Fruit fly (Drosophila melanogaster) whole organism, prepupa: Measurements from ENCODE around the gene CheB38a.

Source experiments
- CG11762 ChIP-seq: fragments of 200-800 bp; sonication (Bioruptor generic); optimal IDR thresholded peaks from 3 replicates; lab custom pipeline; 2016; ENCODE audit warnings: missing biosample characterization, missing genetic modification characterization; ENCODE audit not compliant: insufficient read depth
- CG16779 ChIP-seq: fragments of 200-800 bp; sonication (Bioruptor generic); optimal IDR thresholded peaks from 3 replicates; lab custom pipeline; 2017; ENCODE audit warnings: missing biosample characterization, mild to moderate bottlenecking, missing genetic modification characterization
- CG8319 ChIP-seq: fragments of 200-800 bp; sonication (Bioruptor generic); optimal IDR thresholded peaks from 3 replicates; lab custom pipeline; 2016; ENCODE audit warnings: missing biosample characterization, missing genetic modification characterization
- Lpt ChIP-seq: fragments of 200-800 bp; sonication (Bioruptor generic); optimal IDR thresholded peaks from 3 replicates; lab custom pipeline; 2016; ENCODE audit warnings: missing biosample characterization, missing genetic modification characterization
- fd85E ChIP-seq: fragments of 200-800 bp; sonication (Bioruptor generic); optimal IDR thresholded peaks from 3 replicates; lab custom pipeline; 2016; ENCODE audit warnings: missing biosample characterization, missing genetic modification characterization
- pdm3 ChIP-seq: fragments of 200-800 bp; sonication (Bioruptor generic); optimal IDR thresholded peaks from 3 replicates; lab custom pipeline; 2016; ENCODE audit warnings: missing biosample characterization, missing genetic modification characterization

DNA sequence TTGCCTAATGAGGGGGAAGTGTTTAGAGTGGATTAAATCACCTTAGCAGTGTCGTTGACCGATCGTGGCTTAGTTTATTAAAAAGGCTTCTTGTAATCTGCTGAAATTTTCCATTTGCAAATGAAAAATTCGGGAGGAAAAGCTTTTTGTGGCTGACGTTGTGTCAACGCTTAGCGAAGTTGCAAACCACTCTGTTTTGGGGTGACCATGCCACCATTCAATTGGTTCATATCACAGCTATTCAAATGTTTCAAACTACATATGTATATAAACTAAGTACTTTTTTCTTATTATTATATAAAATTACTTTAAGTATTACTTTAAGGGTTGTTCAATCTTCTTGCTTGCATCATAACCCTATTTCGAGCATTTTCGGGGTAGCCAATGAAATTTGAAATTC is 33.3 kb upstream of the CheB38a start:
- TF ChIP-seq CG11762 (GFP tag; lab: Kevin White, UChicago) (no peak), pdm3 (GFP tag; lab: Kevin White, UChicago) (no peak), fd85E (GFP tag; lab: Kevin White, UChicago) (no peak), Lpt (no peak), CG8319 (GFP tag; lab: Kevin White, UChicago) (no peak), CG16779 (no peak)
